Worm (Caenorhabditis elegans) whole organism, L3 larva: ENCODE results near the gene R10E4.11.

Source experiments
- R02D3.7 ChIP-seq: fragments of 150-350 bp; optimal IDR thresholded peaks from 2 replicates; lab custom pipeline; 2014; ENCODE audit warnings: missing biosample characterization, missing genetic modification characterization
- ZK546.5 ChIP-seq: sonication (generic microtip); optimal IDR thresholded peaks from 2 replicates; lab custom pipeline; 2017; ENCODE audit warnings: missing biosample characterization, missing genetic modification characterization
- ama-1 ChIP-seq: fragments of 150-350 bp; optimal IDR thresholded peaks from 2 replicates; lab custom pipeline; 2018
- ceh-16 ChIP-seq: sonication (generic microtip); optimal IDR thresholded peaks from 2 replicates; lab custom pipeline; 2017; ENCODE audit warnings: missing biosample characterization, missing genetic modification characterization
- ceh-28 ChIP-seq: fragments of 150-350 bp; optimal IDR thresholded peaks from 2 replicates; lab custom pipeline; 2014; ENCODE audit warnings: missing biosample characterization, missing genetic modification reagents, missing genetic modification characterization
- ceh-82 ChIP-seq: fragments of 150-350 bp; optimal IDR thresholded peaks from 2 replicates; lab custom pipeline; 2014; ENCODE audit warnings: missing biosample characterization, missing genetic modification characterization
- ceh-9 ChIP-seq: sonication (generic microtip); optimal IDR thresholded peaks from 2 replicates; lab custom pipeline; 2018; ENCODE audit warnings: missing biosample characterization, missing genetic modification characterization
- daf-12 ChIP-seq: fragments of 150-350 bp; optimal IDR thresholded peaks from 2 replicates; lab custom pipeline; 2014; ENCODE audit warnings: missing biosample characterization, missing genetic modification reagents, missing genetic modification characterization
- egl-27 ChIP-seq: sonication (generic microtip); optimal IDR thresholded peaks from 4 replicates; lab custom pipeline; 2017; ENCODE audit warnings: missing biosample characterization, missing genetic modification reagents, missing genetic modification characterization
- egl-5 ChIP-seq: fragments of 150-350 bp; optimal IDR thresholded peaks from 2 replicates; lab custom pipeline; 2017; ENCODE audit warnings: missing biosample characterization, missing genetic modification reagents, missing genetic modification characterization, inconsistent platforms
- elt-1 ChIP-seq: fragments of 150-350 bp; optimal IDR thresholded peaks from 2 replicates; lab custom pipeline; 2014; ENCODE audit warnings: missing biosample characterization, missing genetic modification characterization
- elt-3 ChIP-seq, 3 experiments: fragments of 150-350 bp in 1 of 3; sonication (generic microtip) in 2 of 3; optimal IDR thresholded peaks; 2 replicates in 2 of 3; 4 replicates in 1 of 3; lab custom pipeline; 2014 to 2017; ENCODE audit warnings: missing biosample characterization in 3 of 3, missing genetic modification characterization in 3 of 3
- eor-1 ChIP-seq, 2 experiments: fragments of 150-350 bp; optimal IDR thresholded peaks; 2 replicates each; lab custom pipeline; 2014 to 2018; ENCODE audit warnings: missing biosample characterization in 2 of 2, missing genetic modification characterization in 2 of 2
- fkh-10 ChIP-seq: sonication (generic microtip); optimal IDR thresholded peaks from 2 replicates; lab custom pipeline; 2017; ENCODE audit warnings: missing biosample characterization, missing genetic modification reagents, missing genetic modification characterization
- fos-1 ChIP-seq: fragments of 150-350 bp; optimal IDR thresholded peaks from 2 replicates; lab custom pipeline; 2014; ENCODE audit warnings: missing biosample characterization, missing genetic modification characterization
- hmg-11 ChIP-seq: sonication (generic microtip); optimal IDR thresholded peaks from 2 replicates; lab custom pipeline; 2016; ENCODE audit warnings: missing genetic modification characterization, missing compliant biosample characterization
- lin-15B ChIP-seq: fragments of 150-350 bp; optimal IDR thresholded peaks from 2 replicates; lab custom pipeline; 2014; ENCODE audit warnings: missing biosample characterization, missing genetic modification characterization
- lin-39 ChIP-seq: fragments of 150-350 bp; optimal IDR thresholded peaks from 2 replicates; lab custom pipeline; 2018; ENCODE audit warnings: missing biosample characterization, missing genetic modification reagents, missing genetic modification characterization
- mdl-1 ChIP-seq: fragments of 150-350 bp; optimal IDR thresholded peaks from 2 replicates; lab custom pipeline; 2014; ENCODE audit warnings: missing biosample characterization, missing genetic modification characterization
- nfya-1 ChIP-seq: sonication (generic microtip); optimal IDR thresholded peaks from 2 replicates; lab custom pipeline; 2017; ENCODE audit warnings: missing genetic modification characterization, mild to moderate bottlenecking, missing compliant biosample characterization, antibody characterized with exemption, moderate library complexity; ENCODE audit not compliant: insufficient read depth
- nhr-11 ChIP-seq: fragments of 150-350 bp; optimal IDR thresholded peaks from 2 replicates; lab custom pipeline; 2014; ENCODE audit warnings: missing biosample characterization, missing genetic modification characterization
- nhr-23 ChIP-seq: fragments of 150-350 bp; optimal IDR thresholded peaks from 2 replicates; lab custom pipeline; 2014; ENCODE audit warnings: missing biosample characterization, missing genetic modification reagents, missing genetic modification characterization
- nhr-25 ChIP-seq: sonication (generic microtip); optimal IDR thresholded peaks from 2 replicates; lab custom pipeline; 2017; ENCODE audit warnings: missing biosample characterization, missing genetic modification characterization
- nhr-28 ChIP-seq: fragments of 150-350 bp; optimal IDR thresholded peaks from 2 replicates; lab custom pipeline; 2014; ENCODE audit warnings: missing biosample characterization, missing genetic modification characterization
- nhr-43 ChIP-seq: sonication (generic microtip); optimal IDR thresholded peaks from 2 replicates; lab custom pipeline; 2016; ENCODE audit warnings: mild to moderate bottlenecking, missing genetic modification characterization, missing compliant biosample characterization; ENCODE audit not compliant: poor library complexity, severe bottlenecking
- nhr-76 ChIP-seq: fragments of 150-350 bp; sonication (generic microtip); optimal IDR thresholded peaks from 5 replicates; lab custom pipeline; 2014; ENCODE audit warnings: missing biosample characterization, missing genetic modification characterization
- pha-4 ChIP-seq: fragments of 150-350 bp; optimal IDR thresholded peaks from 2 replicates; lab custom pipeline; 2014; ENCODE audit warnings: missing biosample characterization, missing genetic modification reagents, missing genetic modification characterization
- pqm-1 ChIP-seq: fragments of 150-350 bp; optimal IDR thresholded peaks from 2 replicates; lab custom pipeline; 2017; ENCODE audit warnings: missing biosample characterization, missing genetic modification characterization, inconsistent platforms
- sea-2 ChIP-seq: fragments of 150-350 bp; sonication (generic microtip); optimal IDR thresholded peaks from 4 replicates; lab custom pipeline; 2014; ENCODE audit warnings: missing biosample characterization, missing genetic modification reagents, missing genetic modification characterization
- snpc-4 ChIP-seq: fragments of 150-350 bp; optimal IDR thresholded peaks from 2 replicates; lab custom pipeline; 2014; ENCODE audit warnings: missing biosample characterization, missing genetic modification characterization
- tbx-2 ChIP-seq: sonication (generic microtip); optimal IDR thresholded peaks from 2 replicates; lab custom pipeline; 2016; ENCODE audit warnings: mild to moderate bottlenecking, missing genetic modification characterization, missing compliant biosample characterization
- unc-39 ChIP-seq: sonication (generic microtip); optimal IDR thresholded peaks from 4 replicates; lab custom pipeline; 2017; ENCODE audit warnings: missing biosample characterization, missing genetic modification characterization
- unc-62 ChIP-seq: fragments of 150-350 bp; sonication (generic microtip); optimal IDR thresholded peaks from 4 replicates; lab custom pipeline; 2014; ENCODE audit warnings: missing biosample characterization, missing genetic modification reagents, missing genetic modification characterization
- zag-1 ChIP-seq: fragments of 150-350 bp; optimal IDR thresholded peaks from 2 replicates; lab custom pipeline; 2014; ENCODE audit warnings: missing biosample characterization, missing genetic modification characterization
- ztf-11 ChIP-seq: fragments of 150-350 bp; optimal IDR thresholded peaks from 2 replicates; lab custom pipeline; 2014; ENCODE audit warnings: missing biosample characterization, missing genetic modification characterization

The R10E4.11 gene

DNA sequence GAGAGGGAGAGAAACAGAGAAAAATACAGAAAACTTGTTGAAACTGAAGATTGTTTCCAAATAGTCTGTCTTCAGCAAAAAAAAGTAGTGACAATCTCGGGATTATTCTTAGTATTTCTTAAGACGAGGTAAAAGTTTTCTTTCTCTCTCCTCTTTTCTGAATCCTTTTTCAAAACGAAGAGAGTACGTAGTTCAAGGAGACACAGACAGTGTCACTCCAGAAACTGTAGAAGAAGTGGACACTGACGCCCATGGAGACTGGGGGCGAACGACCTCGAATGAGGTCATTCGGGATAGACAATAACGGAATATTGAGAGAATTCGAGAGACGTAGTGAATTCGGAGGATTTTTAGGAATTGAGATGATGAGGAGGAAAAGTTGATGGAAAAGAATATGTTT, 30.1 kb upstream of the R10E4.11 start, which contains the start of gene gly-6:
Gene gly-6 (minus strand): TSS at position 245 of the 400 bp plus-strand sequence.
- TF ChIP-seq unc-62 (no peak), nhr-25 (tag; lab: Kevin White, UChicago) (peak; percentile 66), nhr-23 (peak; percentile 76), zag-1 (tag; lab: Kevin White, UChicago) (no peak), ceh-16 (tag; lab: Kevin White, UChicago) (no peak), pha-4 (tag; lab: Kevin White, UChicago) (no peak)

DNA sequence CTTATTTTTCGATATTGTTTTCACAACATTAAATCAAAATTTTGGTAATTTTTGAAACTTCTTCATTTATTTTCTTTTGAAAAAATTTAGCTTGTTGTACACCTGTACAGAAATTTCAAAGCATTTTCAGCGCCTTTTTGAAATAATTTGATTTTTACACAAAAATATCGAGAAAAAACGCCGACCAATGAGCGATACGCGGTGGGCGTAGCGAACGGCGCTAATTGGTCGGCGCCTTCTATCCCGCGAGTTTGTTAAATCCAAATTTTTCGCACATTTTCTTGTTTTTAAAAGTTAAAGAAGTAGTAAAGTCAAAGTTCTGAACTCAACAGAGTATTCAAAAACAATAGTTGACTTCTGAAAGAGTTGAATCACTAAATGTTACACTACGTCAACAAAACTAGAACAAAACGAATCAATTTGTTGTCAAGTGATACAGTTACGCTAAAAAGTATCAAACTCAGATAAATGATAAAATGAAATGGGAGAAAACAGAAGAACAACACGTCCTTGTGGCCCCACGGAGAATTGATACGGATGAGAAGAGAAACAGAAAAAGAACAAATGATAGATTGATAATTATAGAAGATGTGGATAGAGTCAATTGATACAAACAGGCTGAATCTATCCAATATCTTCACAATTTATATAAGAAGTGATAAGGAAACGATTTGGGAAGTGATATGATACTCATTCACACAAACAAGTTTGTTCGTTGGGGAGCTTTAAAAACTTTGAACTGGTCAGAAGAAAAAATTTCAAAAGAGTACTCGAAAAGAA, 27.6 kb upstream of the R10E4.11 start:
- TF ChIP-seq elt-1 (no peak), egl-27 (tag; lab: Kevin White, UChicago) (no peak), elt-3 (tag; optimal IDR thresholded peaks at IDR 0.05; lab: Kevin White, UChicago) (peak in 2 of 3 experiments; percentile 13 to 98), fos-1 (tag; lab: Kevin White, UChicago) (no peak), sea-2 (no peak), nfya-1 (peak; percentile 90), nhr-11 (no peak), nhr-23 (peak; percentile 77), ceh-9 (no peak), ama-1 (no peak), nhr-43 (tag; lab: Kevin White, UChicago) (peak; percentile 44)

DNA sequence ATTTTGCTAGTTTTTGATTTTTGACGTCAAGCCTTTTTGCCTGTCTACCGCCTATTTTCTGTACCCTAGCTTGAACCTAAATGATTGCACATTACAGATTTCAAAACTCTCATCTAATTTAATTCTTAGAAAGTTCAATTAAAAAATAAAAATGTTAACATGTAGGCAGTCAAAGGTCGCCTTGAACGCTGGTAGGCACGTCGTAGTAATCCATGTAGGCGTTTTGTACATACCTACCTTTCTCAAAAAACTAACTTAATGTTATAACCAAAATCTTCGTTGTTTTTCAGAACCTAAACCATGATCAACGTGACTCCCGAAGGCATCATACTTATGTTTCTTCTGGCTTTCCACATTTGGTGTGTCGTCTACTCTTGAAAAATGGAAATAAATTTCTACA, 23.0 kb upstream of the R10E4.11 start, which contains the start of gene H38K22.9:
Gene H38K22.9 (plus strand): TSS at position 301 of the 400 bp plus-strand sequence.
- TF ChIP-seq nhr-43 (tag; lab: Kevin White, UChicago) (peak; percentile 43), nhr-23 (peak; percentile 20), mdl-1 (tag; lab: Kevin White, UChicago) (no peak), ceh-82 (tag; lab: Kevin White, UChicago) (no peak)

DNA sequence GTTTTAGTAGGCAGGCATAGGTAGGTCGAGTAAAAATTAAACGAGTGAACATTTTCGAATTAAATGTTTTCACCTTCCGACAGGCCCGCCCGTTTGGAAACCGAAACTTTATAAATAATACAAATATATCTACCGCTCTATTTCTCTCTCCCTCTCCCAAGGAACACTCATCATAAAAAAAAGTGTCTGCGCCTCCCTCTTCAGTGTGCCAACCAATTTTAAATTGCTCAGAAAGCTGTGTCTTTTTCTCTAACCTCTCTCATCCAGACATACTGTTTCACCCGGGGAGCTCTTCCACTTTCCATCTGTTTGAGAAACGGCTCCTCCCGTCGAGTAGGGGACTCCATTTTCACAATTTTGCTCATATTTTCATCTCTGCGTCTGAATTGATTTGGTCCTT, 22.3 kb upstream of the R10E4.11 start:
- TF ChIP-seq tbx-2, result no peak
- no peak for TF ChIP-seq unc-62
- no peak for TF ChIP-seq nhr-23
- TF ChIP-seq nfya-1, result peak; percentile 68
- TF ChIP-seq snpc-4 (tag; lab: Kevin White, UChicago), result peak; percentile 16
- TF ChIP-seq egl-5 (tag; lab: Kevin White, UChicago), result peak; percentile 62
- TF ChIP-seq nhr-76, result no peak
- no peak for TF ChIP-seq mdl-1 (tag; lab: Kevin White, UChicago)
- TF ChIP-seq unc-39 (tag; lab: Kevin White, UChicago), result no peak
- TF ChIP-seq egl-27 (tag; lab: Kevin White, UChicago), result no peak
- TF ChIP-seq lin-39 (tag; lab: Kevin White, UChicago), result peak; percentile 78
- TF ChIP-seq pha-4 (tag; lab: Kevin White, UChicago), result peak; percentile 60
- peak; percentile 8 for TF ChIP-seq nhr-43 (tag; lab: Kevin White, UChicago)
- peak; percentile 39 for TF ChIP-seq lin-15B (tag; lab: Kevin White, UChicago)
- no peak for TF ChIP-seq ZK546.5
- no peak for TF ChIP-seq elt-1
- TF ChIP-seq hmg-11 (tag; lab: Kevin White, UChicago), result peak; percentile 47
- no peak for TF ChIP-seq ceh-82 (tag; lab: Kevin White, UChicago)
- TF ChIP-seq nhr-11, result no peak

DNA sequence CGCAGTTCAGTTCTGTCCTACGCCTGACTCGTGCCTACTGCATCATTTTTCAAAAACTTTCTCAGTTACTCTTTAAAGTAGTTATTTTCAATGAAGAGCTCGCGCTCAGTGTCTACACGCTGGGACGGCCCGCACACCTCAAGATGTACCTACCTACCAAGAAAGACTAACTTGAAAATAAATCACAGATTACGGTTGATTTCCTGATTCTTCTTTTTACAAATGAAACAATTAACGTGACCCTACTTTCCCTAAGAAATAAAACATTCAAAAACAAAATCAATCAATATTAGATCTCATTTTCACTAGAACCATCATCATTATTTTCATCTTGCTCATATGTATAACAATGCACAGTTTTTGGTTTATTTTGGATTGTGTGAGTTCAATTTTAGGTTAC, 20.6 kb upstream of the R10E4.11 start, which contains the start of gene H38K22.7:
Gene H38K22.7 (plus strand): TSS at position 301 of the 400 bp plus-strand sequence.
- no peak for TF ChIP-seq unc-39 (tag; lab: Kevin White, UChicago)
- TF ChIP-seq elt-1, result no peak

DNA sequence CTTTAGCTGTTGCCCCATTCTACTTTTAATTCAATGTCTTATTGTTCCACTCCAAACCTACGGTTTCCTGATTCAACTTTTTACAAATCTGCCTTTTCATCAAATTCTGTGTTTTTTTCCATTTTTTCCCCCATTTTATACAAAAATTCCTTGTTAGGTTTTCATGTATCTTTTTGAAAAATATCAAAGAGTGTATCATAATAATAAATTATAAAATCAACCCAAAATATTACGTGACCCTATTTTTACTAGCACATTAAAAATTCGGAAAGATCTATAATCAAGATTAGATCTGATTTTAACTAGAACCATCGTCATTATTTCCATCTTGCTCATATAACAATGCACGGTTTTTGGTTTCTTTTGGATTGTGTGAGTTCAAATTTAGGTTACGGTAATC, 19.3 kb upstream of the R10E4.11 start, which contains the start of gene H38K22.6:
Gene H38K22.6 (plus strand): TSS at position 301 of the 400 bp plus-strand sequence.
- TF ChIP-seq nhr-28 (tag; lab: Kevin White, UChicago) (no peak), egl-27 (tag; lab: Kevin White, UChicago) (no peak), unc-39 (tag; lab: Kevin White, UChicago) (no peak), ama-1 (no peak), daf-12 (tag; lab: Kevin White, UChicago) (no peak), eor-1 (tag; optimal IDR thresholded peaks at IDR 0.05; lab: Kevin White, UChicago) (no peak), R02D3.7 (no peak), nhr-11 (no peak), ztf-11 (no peak), fkh-10 (no peak), ceh-28 (tag; lab: Kevin White, UChicago) (no peak), ceh-82 (tag; lab: Kevin White, UChicago) (no peak), ceh-9 (no peak), pha-4 (tag; lab: Kevin White, UChicago) (no peak), lin-15B (tag; lab: Kevin White, UChicago) (no peak), pqm-1 (tag; lab: Kevin White, UChicago) (no peak)
